Fruit fly (Drosophila melanogaster) Kc167 (cell line): ENCODE results near the gene eIF4G2.

ENCODE experiments used
- Sin3A ChIP-seq: fragments of >200 bp; optimal IDR thresholded peaks from 2 replicates; lab custom pipeline; 2018; ENCODE audit warnings: missing external identifiers
- h ChIP-seq: fragments of >200 bp; optimal IDR thresholded peaks from 3 replicates; lab custom pipeline; 2018; ENCODE audit warnings: missing external identifiers
- insv ChIP-seq: fragments of >200 bp; optimal IDR thresholded peaks from 3 replicates; lab custom pipeline; 2018; ENCODE audit warnings: missing external identifiers

- TF ChIP-seq insv (lab: Kevin White, UChicago): no peak
- no peak for TF ChIP-seq h (lab: Kevin White, UChicago)
- no peak for TF ChIP-seq Sin3A (lab: Kevin White, UChicago)
Measured at dm6 chr3R:23803668-23804067, 15.4 kb downstream of the eIF4G2 start, which contains the start of gene CG34355.
